Worm (Caenorhabditis elegans) whole organism, L4 larva: ENCODE results near the gene dot-1.2.

Source experiments
- ceh-82 ChIP-seq: sonication (generic microtip); optimal IDR thresholded peaks from 2 replicates; lab custom pipeline; 2017; ENCODE audit warnings: missing biosample characterization, missing genetic modification characterization
- egl-27 ChIP-seq: sonication (generic microtip); optimal IDR thresholded peaks from 3 replicates; lab custom pipeline; 2017; ENCODE audit warnings: missing biosample characterization, missing genetic modification reagents, missing genetic modification characterization
- jun-1 ChIP-seq: fragments of 150-350 bp; optimal IDR thresholded peaks from 2 replicates; lab custom pipeline; 2014; ENCODE audit warnings: missing biosample characterization, missing genetic modification reagents, missing genetic modification characterization
- lir-3 ChIP-seq: sonication (generic microtip); optimal IDR thresholded peaks from 2 replicates; lab custom pipeline; 2016; ENCODE audit warnings: mild to moderate bottlenecking, missing genetic modification characterization, missing compliant biosample characterization
- mdl-1 ChIP-seq, 2 experiments: fragments of 150-350 bp in 1 of 2; sonication (generic microtip) in 1 of 2; optimal IDR thresholded peaks; 2 replicates each; lab custom pipeline; 2014 to 2017; ENCODE audit warnings: missing biosample characterization in 2 of 2, missing genetic modification characterization in 2 of 2
- nhr-6 ChIP-seq: fragments of 150-350 bp; optimal IDR thresholded peaks from 2 replicates; lab custom pipeline; 2014; ENCODE audit warnings: missing biosample characterization, missing genetic modification characterization
- snpc-1.2 ChIP-seq: fragments of 200-800 bp; sonication (Bioruptor generic); IDR thresholded peaks from 2 replicates; pipeline ENCODE4 v1.3.6; 2022; ENCODE audit warnings: missing genetic modification reagents, missing genetic modification characterization, missing compliant biosample characterization
- snpc-4 ChIP-seq: fragments of 150-350 bp; optimal IDR thresholded peaks from 2 replicates; lab custom pipeline; 2014; ENCODE audit warnings: missing biosample characterization, missing genetic modification characterization
- zip-2 ChIP-seq: fragments of 150-350 bp; optimal IDR thresholded peaks from 2 replicates; lab custom pipeline; 2014; ENCODE audit warnings: missing biosample characterization, missing genetic modification characterization

DNA sequence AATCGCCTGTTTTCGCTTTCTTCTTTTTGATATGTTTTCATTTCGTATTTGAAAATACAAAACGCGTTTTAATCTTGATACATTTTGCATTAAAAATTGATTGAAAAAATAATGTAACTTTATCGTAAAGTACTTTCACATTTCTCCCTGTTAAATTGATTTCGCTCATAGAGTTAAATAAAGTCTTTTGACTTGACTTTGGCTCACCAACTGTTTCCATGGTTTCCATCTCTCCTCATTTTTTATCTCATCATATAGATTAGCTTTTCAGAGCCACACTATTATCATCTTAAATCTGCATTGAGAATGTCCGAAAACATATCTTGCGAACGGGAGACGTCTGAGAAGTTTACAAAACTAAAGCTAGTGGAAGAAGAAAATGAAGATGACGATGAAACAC is 5.9 kb downstream of the dot-1.2 start, which contains the start of gene F54F7.10:
- TF ChIP-seq nhr-6 (tag; lab: Kevin White, UChicago) = no peak
- no peak for TF ChIP-seq lir-3 (tag; lab: Kevin White, UChicago)
- no peak for TF ChIP-seq jun-1 (tag; lab: Kevin White, UChicago)
- TF ChIP-seq snpc-4 (tag; lab: Kevin White, UChicago) = no peak
- TF ChIP-seq mdl-1 (tag; optimal IDR thresholded peaks at IDR 0.05; lab: Kevin White, UChicago) = no peak
- no peak for TF ChIP-seq egl-27 (tag; lab: Kevin White, UChicago)
- TF ChIP-seq zip-2 = no peak
- TF ChIP-seq snpc-1.2 (GFP tag; lab: Robert Waterston, UW) = no peak
- TF ChIP-seq ceh-82 = no peak
